Worm (Caenorhabditis elegans) whole organism, L4/young adult: ENCODE results near the gene mtl-2.

Experiments
- W03F9.2 ChIP-seq: fragments of 150-350 bp; optimal IDR thresholded peaks from 2 replicates; lab custom pipeline; 2014; ENCODE audit warnings: missing biosample characterization, missing genetic modification characterization
- dao-5 ChIP-seq: sonication (generic microtip); optimal IDR thresholded peaks from 2 replicates; lab custom pipeline; 2016; ENCODE audit warnings: missing genotype, missing genetic modification characterization, moderate library complexity, missing compliant biosample characterization
- him-1 ChIP-seq: sonication (generic microtip); optimal IDR thresholded peaks from 2 replicates; lab custom pipeline; 2016; ENCODE audit warnings: missing genotype, missing genetic modification reagents, missing genetic modification characterization, missing compliant biosample characterization

DNA sequence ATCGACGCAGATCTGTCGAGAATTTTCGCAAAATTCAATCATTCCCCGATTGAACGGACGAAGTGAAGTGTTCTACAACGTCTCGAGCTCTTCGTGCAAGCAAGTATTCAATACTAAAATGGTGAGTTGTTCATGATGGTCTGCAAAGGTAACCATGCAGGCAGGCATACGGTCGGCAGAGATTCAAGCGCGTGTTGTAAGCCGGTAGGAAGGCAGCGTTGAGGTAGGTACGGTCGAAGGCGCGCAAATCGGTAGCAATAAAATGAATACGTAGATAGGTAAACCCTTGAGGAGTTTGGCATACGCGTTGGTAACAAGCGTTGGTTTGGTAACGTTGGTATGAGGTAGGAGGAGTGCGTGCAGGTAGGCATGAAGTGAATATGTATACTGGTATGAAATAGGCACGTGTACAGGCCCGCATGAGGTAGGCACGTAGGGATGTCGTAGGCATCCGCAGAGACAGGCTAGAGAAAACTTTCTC, 49.4 kb upstream of the mtl-2 start, which contains the start of gene D1086.17:
- TF ChIP-seq him-1 (no peak), dao-5 (tag; lab: Kevin White, UChicago) (no peak), W03F9.2 (no peak)
